Worm (Caenorhabditis elegans) whole organism, young adult: ENCODE data around the gene C54H2.4.

ENCODE experiments used
- B0019.2 ChIP-seq: fragments of 200-800 bp; sonication (Bioruptor generic); conservative IDR thresholded peaks from 2 replicates; pipeline ENCODE4 v1.3.6; 2022; ENCODE audit warnings: missing genetic modification reagents, missing genetic modification characterization, missing compliant biosample characterization
- C06A6.2 ChIP-seq: fragments of 200-800 bp; sonication (Bioruptor generic); conservative IDR thresholded peaks from 2 replicates; pipeline ENCODE4 v1.3.6; 2022; ENCODE audit warnings: missing genetic modification characterization, missing compliant biosample characterization
- C17E4.6 ChIP-seq: fragments of 200-800 bp; sonication (Bioruptor generic); IDR thresholded peaks from 2 replicates; pipeline ENCODE4 v1.3.6; 2022; ENCODE audit warnings: missing genetic modification reagents, missing genetic modification characterization, missing compliant biosample characterization
- F39B2.1 ChIP-seq: fragments of 200-800 bp; sonication (Bioruptor generic); IDR thresholded peaks from 2 replicates; pipeline ENCODE4 v1.3.6; 2022; ENCODE audit warnings: missing genetic modification reagents, missing genetic modification characterization, missing compliant biosample characterization
- F52B5.7 ChIP-seq: sonication (generic microtip); optimal IDR thresholded peaks from 2 replicates; lab custom pipeline; 2016; ENCODE audit warnings: mild to moderate bottlenecking, missing genetic modification characterization, missing compliant biosample characterization
- F57A8.1 ChIP-seq: fragments of 200-800 bp; sonication (Bioruptor generic); optimal IDR thresholded peaks from 2 replicates; lab custom pipeline; 2018; ENCODE audit warnings: mild to moderate bottlenecking, missing genetic modification characterization, moderate library complexity, missing compliant biosample characterization
- T07F8.4 ChIP-seq: sonication (generic microtip); optimal IDR thresholded peaks from 2 replicates; lab custom pipeline; 2016; ENCODE audit warnings: mild to moderate bottlenecking, missing genetic modification characterization, moderate library complexity, missing compliant biosample characterization
- Y53F4B.3 ChIP-seq: fragments of 200-800 bp; sonication (Bioruptor generic); IDR thresholded peaks from 2 replicates; pipeline ENCODE4 v1.3.6; 2022; ENCODE audit warnings: missing genetic modification reagents, missing genetic modification characterization, missing compliant biosample characterization
- Y53G8AR.9 ChIP-seq: fragments of 200-800 bp; sonication (Bioruptor generic); conservative IDR thresholded peaks from 2 replicates; pipeline ENCODE4 v1.3.6; 2022; ENCODE audit warnings: missing genetic modification reagents, missing genetic modification characterization, missing compliant biosample characterization
- attf-3 ChIP-seq: fragments of 200-800 bp; sonication (Bioruptor generic); conservative IDR thresholded peaks from 2 replicates; pipeline ENCODE4 v1.3.6; 2022; ENCODE audit warnings: missing genetic modification reagents, missing genetic modification characterization, missing compliant biosample characterization
- attf-5 ChIP-seq: fragments of 200-800 bp; sonication (Bioruptor generic); optimal IDR thresholded peaks from 2 replicates; lab custom pipeline; 2018; ENCODE audit warnings: mild to moderate bottlenecking, missing genetic modification characterization, missing compliant biosample characterization
- bed-2 ChIP-seq: fragments of 200-800 bp; sonication (Bioruptor generic); IDR thresholded peaks from 2 replicates; pipeline ENCODE4 v1.3.6; 2022; ENCODE audit warnings: missing genetic modification reagents, missing genetic modification characterization, missing compliant biosample characterization
- die-1 ChIP-seq: sonication (generic microtip); optimal IDR thresholded peaks from 2 replicates; lab custom pipeline; 2016; ENCODE audit warnings: missing genotype, mild to moderate bottlenecking, missing genetic modification characterization, missing compliant biosample characterization
- dox-1 ChIP-seq: fragments of 200-800 bp; sonication (Bioruptor generic); IDR thresholded peaks from 2 replicates; pipeline ENCODE4 v1.3.6; 2022; ENCODE audit warnings: missing genetic modification reagents, missing genetic modification characterization, missing compliant biosample characterization
- egl-44 ChIP-seq: fragments of 200-800 bp; sonication (Bioruptor generic); IDR thresholded peaks from 2 replicates; pipeline ENCODE4 v1.3.6; 2022; ENCODE audit warnings: missing genetic modification reagents, missing genetic modification characterization, missing compliant biosample characterization
- egrh-3 ChIP-seq: fragments of 200-800 bp; sonication (Bioruptor generic); IDR thresholded peaks from 2 replicates; pipeline ENCODE4 v1.3.6; 2022; ENCODE audit warnings: missing genetic modification reagents, missing genetic modification characterization, missing compliant biosample characterization
- ekl-4 ChIP-seq: fragments of 200-800 bp; sonication (Bioruptor generic); IDR thresholded peaks from 2 replicates; pipeline ENCODE4 v1.3.6; 2022; ENCODE audit warnings: missing genetic modification reagents, missing genetic modification characterization, missing compliant biosample characterization
- fkh-3 ChIP-seq: sonication (generic microtip); optimal IDR thresholded peaks from 2 replicates; lab custom pipeline; 2016; ENCODE audit warnings: mild to moderate bottlenecking, missing genetic modification characterization, missing compliant biosample characterization
- gei-17 ChIP-seq: fragments of 200-800 bp; sonication (Bioruptor generic); optimal IDR thresholded peaks from 2 replicates; lab custom pipeline; 2018; ENCODE audit warnings: mild to moderate bottlenecking, missing genetic modification characterization, missing compliant biosample characterization
- hlh-26 ChIP-seq: fragments of 200-800 bp; sonication (Bioruptor generic); conservative IDR thresholded peaks from 2 replicates; pipeline ENCODE4 v1.3.6; 2022; ENCODE audit warnings: missing genetic modification reagents, missing genetic modification characterization, missing compliant biosample characterization
- hmg-20 ChIP-seq: fragments of 200-800 bp; sonication (Bioruptor generic); IDR thresholded peaks from 2 replicates; pipeline ENCODE4 v1.3.6; 2022; ENCODE audit warnings: missing genetic modification reagents, missing genetic modification characterization, missing compliant biosample characterization
- lag-1 ChIP-seq: fragments of 200-800 bp; sonication (Bioruptor generic); IDR thresholded peaks from 2 replicates; pipeline ENCODE4 v1.3.6; 2022; ENCODE audit warnings: missing genetic modification reagents, missing genetic modification characterization, missing compliant biosample characterization
- let-526 ChIP-seq: fragments of 200-800 bp; sonication (Bioruptor generic); IDR thresholded peaks from 2 replicates; pipeline ENCODE4 v1.3.6; 2022; ENCODE audit warnings: missing genetic modification reagents, missing genetic modification characterization, missing compliant biosample characterization
- let-607 ChIP-seq, 2 experiments: fragments of 200-800 bp in 1 of 2; sonication (Bioruptor generic) in 1 of 2; sonication (generic microtip) in 1 of 2; optimal IDR thresholded peaks; 2 replicates each; lab custom pipeline; 2016 to 2018; ENCODE audit warnings: mild to moderate bottlenecking in 2 of 2, missing compliant biosample characterization in 2 of 2, missing genetic modification characterization in 2 of 2, moderate library complexity in 2 of 2, missing genotype in 1 of 2
- lin-35 ChIP-seq, 3 experiments: fragments of 150-350 bp in 2 of 3; sonication (generic microtip) in 1 of 3; optimal IDR thresholded peaks; 2 replicates each; lab custom pipeline; 2014 to 2018; ENCODE audit warnings: missing biosample characterization in 3 of 3, missing genetic modification characterization in 3 of 3, missing genetic modification reagents in 3 of 3
- lin-54 ChIP-seq: fragments of 200-800 bp; sonication (Bioruptor generic); optimal IDR thresholded peaks from 2 replicates; lab custom pipeline; 2018; ENCODE audit warnings: mild to moderate bottlenecking, missing genetic modification characterization, missing compliant biosample characterization
- lsy-27 ChIP-seq: sonication (generic microtip); optimal IDR thresholded peaks from 2 replicates; lab custom pipeline; 2017; ENCODE audit warnings: missing genetic modification characterization, mild to moderate bottlenecking, missing compliant biosample characterization, antibody characterized with exemption, missing genotype, borderline replicate concordance; ENCODE audit not compliant: insufficient read depth
- mel-28 ChIP-seq: sonication (generic microtip); optimal IDR thresholded peaks from 2 replicates; lab custom pipeline; 2016; ENCODE audit warnings: borderline replicate concordance, mild to moderate bottlenecking, missing genetic modification characterization, missing compliant biosample characterization
- mxl-1 ChIP-seq: sonication (generic microtip); optimal IDR thresholded peaks from 2 replicates; lab custom pipeline; 2016; ENCODE audit warnings: missing genetic modification characterization, missing compliant biosample characterization
- nfya-1 ChIP-seq: sonication (generic microtip); optimal IDR thresholded peaks from 2 replicates; lab custom pipeline; 2017; ENCODE audit warnings: antibody characterized with exemption, missing compliant biosample characterization, missing genetic modification characterization, borderline replicate concordance; ENCODE audit not compliant: insufficient read depth
- nhr-90 ChIP-seq: sonication (generic microtip); optimal IDR thresholded peaks from 2 replicates; lab custom pipeline; 2016; ENCODE audit warnings: missing genotype, mild to moderate bottlenecking, missing genetic modification characterization, missing compliant biosample characterization
- rec-8 ChIP-seq, 2 experiments: sonication (generic microtip); optimal IDR thresholded peaks; 2 replicates each; lab custom pipeline; 2016; ENCODE audit warnings: mild to moderate bottlenecking in 2 of 2, missing genetic modification characterization in 2 of 2, missing genetic modification reagents in 2 of 2, missing genotype in 2 of 2, missing biosample characterization in 1 of 2, missing compliant biosample characterization in 1 of 2, moderate library complexity in 1 of 2
- sdz-38 ChIP-seq: sonication (generic microtip); optimal IDR thresholded peaks from 2 replicates; lab custom pipeline; 2016; ENCODE audit warnings: missing genotype, missing genetic modification characterization, missing compliant biosample characterization
- sea-2 ChIP-seq: fragments of 200-800 bp; sonication (Bioruptor generic); IDR thresholded peaks from 2 replicates; pipeline ENCODE4 v1.3.6; 2022; ENCODE audit warnings: missing genetic modification characterization, missing compliant biosample characterization
- snpc-4 ChIP-seq, 5 experiments: fragments of 150-350 bp in 1 of 5; sonication (generic microtip) in 4 of 5; optimal IDR thresholded peaks; 2 replicates each; lab custom pipeline; 2014 to 2018; ENCODE audit warnings: missing genetic modification characterization in 5 of 5, missing biosample characterization in 3 of 5, antibody characterized with exemption in 2 of 5, mild to moderate bottlenecking in 2 of 5, missing compliant biosample characterization in 2 of 5, missing genotype in 2 of 5, moderate library complexity in 2 of 5, missing genetic modification reagents in 1 of 5
- tbx-9 ChIP-seq: sonication (generic microtip); optimal IDR thresholded peaks from 2 replicates; lab custom pipeline; 2016; ENCODE audit warnings: borderline replicate concordance, missing genetic modification characterization, inconsistent platforms, missing compliant biosample characterization
- tlf-1 ChIP-seq: fragments of 200-800 bp; sonication (Bioruptor generic); optimal IDR thresholded peaks from 2 replicates; lab custom pipeline; 2018; ENCODE audit warnings: mild to moderate bottlenecking, missing genetic modification characterization, missing compliant biosample characterization
- xnd-1 ChIP-seq: sonication (generic microtip); optimal IDR thresholded peaks from 2 replicates; lab custom pipeline; 2016; ENCODE audit warnings: missing genotype, missing genetic modification reagents, missing genetic modification characterization, missing compliant biosample characterization
- zfh-2 ChIP-seq: fragments of 200-800 bp; sonication (Bioruptor generic); conservative IDR thresholded peaks from 2 replicates; pipeline ENCODE4 v1.3.6; 2022; ENCODE audit warnings: missing genetic modification reagents, missing genetic modification characterization, missing compliant biosample characterization
- ztf-28 ChIP-seq: fragments of 200-800 bp; sonication (Bioruptor generic); IDR thresholded peaks from 2 replicates; pipeline ENCODE4 v1.3.6; 2022; ENCODE audit warnings: missing genetic modification reagents, missing genetic modification characterization, missing compliant biosample characterization
- ztf-3 ChIP-seq: fragments of 200-800 bp; sonication (Bioruptor generic); optimal IDR thresholded peaks from 2 replicates; lab custom pipeline; 2018; ENCODE audit warnings: mild to moderate bottlenecking, missing genetic modification characterization, missing compliant biosample characterization

C54H2.4 gene

DNA sequence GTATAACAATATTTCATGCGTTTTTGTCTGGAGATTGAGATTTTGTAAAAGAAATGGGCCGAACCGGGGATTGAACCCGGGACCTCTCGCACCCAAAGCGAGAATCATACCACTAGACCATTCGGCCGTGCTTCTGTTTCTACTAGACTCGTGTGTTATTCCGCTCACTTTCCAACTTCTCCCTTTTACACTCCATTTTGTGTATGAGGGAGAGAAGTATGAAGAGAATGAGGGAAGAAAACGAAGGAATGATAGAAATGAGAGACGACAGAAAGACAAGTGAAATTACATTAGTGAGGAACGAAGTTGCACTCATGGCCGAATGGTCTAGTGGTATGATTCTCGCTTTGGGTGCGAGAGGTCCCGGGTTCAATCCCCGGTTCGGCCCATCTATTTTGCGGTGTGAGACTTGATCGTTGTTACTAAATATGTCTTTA lies 30.6 kb upstream of the C54H2.4 start (continued):
- TF ChIP-seq attf-5 (GFP tag; lab: Kevin White, UChicago): peak; percentile 69
- no peak for TF ChIP-seq lsy-27 (tag; lab: Kevin White, UChicago)
- no peak for TF ChIP-seq Y53G8AR.9
- TF ChIP-seq F39B2.1: no peak
- peak; percentile 88 for TF ChIP-seq die-1 (tag; lab: Kevin White, UChicago)
- peak; percentile 53; the same call in 1 of the 2 replicates for TF ChIP-seq attf-3 (GFP tag; lab: Robert Waterston, UW)
- TF ChIP-seq gei-17 (GFP tag; lab: Kevin White, UChicago): peak; percentile 85
- no peak for TF ChIP-seq zfh-2 (GFP tag; lab: Robert Waterston, UW)
- peak; percentile 86 for TF ChIP-seq F57A8.1 (GFP tag; lab: Kevin White, UChicago)
- peak; percentile 68; the same call in 1 of the 2 replicates for TF ChIP-seq sea-2 (GFP tag; lab: Robert Waterston, UW)
- TF ChIP-seq tbx-9: no peak
- no peak for TF ChIP-seq ztf-3 (GFP tag; lab: Kevin White, UChicago)
- peak; percentile 73 for TF ChIP-seq mxl-1 (tag; lab: Kevin White, UChicago)
- TF ChIP-seq B0019.2 (GFP tag; lab: Robert Waterston, UW): no peak
- peak; percentile 66 for TF ChIP-seq lin-54 (GFP tag; lab: Kevin White, UChicago)
- TF ChIP-seq sdz-38 (tag; lab: Kevin White, UChicago): no peak
- peak; percentile 32 for TF ChIP-seq mel-28 (tag; lab: Kevin White, UChicago)
- no peak for TF ChIP-seq Y53F4B.3
- peak; percentile 60 to 75 for TF ChIP-seq let-607 (tag; optimal IDR thresholded peaks at IDR 0.05; lab: Kevin White, UChicago)
- TF ChIP-seq tlf-1 (GFP tag; lab: Kevin White, UChicago): peak; percentile 68
- TF ChIP-seq snpc-4 (GFP tag; optimal IDR thresholded peaks at IDR 0.05; lab: Kevin White, UChicago): peak; percentile 73
- TF ChIP-seq snpc-4 (tag; optimal IDR thresholded peaks at IDR 0.05; lab: Kevin White, UChicago): peak; percentile 11 to 83 (median 78)
- peak; percentile 57 for TF ChIP-seq egrh-3
- TF ChIP-seq egl-44 (GFP tag; lab: Robert Waterston, UW): peak; percentile 89
- TF ChIP-seq nfya-1: no peak
- TF ChIP-seq C17E4.6 (GFP tag; lab: Robert Waterston, UW): peak; percentile 56; the same call in 1 of the 2 replicates
- TF ChIP-seq C06A6.2 (GFP tag; lab: Robert Waterston, UW): peak; percentile 61; the same call in 1 of the 2 replicates
- 0 out of 2 replicates have a peak, but pooled peaks have one; percentile 67 for TF ChIP-seq ztf-28 (GFP tag; lab: Robert Waterston, UW)
- peak; percentile 58 for TF ChIP-seq fkh-3 (tag; lab: Kevin White, UChicago)
- peak; percentile 70 for TF ChIP-seq hmg-20 (GFP tag; lab: Robert Waterston, UW)
- peak; percentile 62; the same call in 1 of the 2 replicates for TF ChIP-seq ekl-4 (GFP tag; lab: Robert Waterston, UW)
- peak; percentile 0 to 85 (median 51) for TF ChIP-seq lin-35 (GFP tag; optimal IDR thresholded peaks at IDR 0.05; lab: Kevin White, UChicago)
- TF ChIP-seq xnd-1 (tag; lab: Kevin White, UChicago): no peak
- TF ChIP-seq F52B5.7: peak; percentile 86
- TF ChIP-seq lag-1 (GFP tag; lab: Robert Waterston, UW): no peak
- TF ChIP-seq nhr-90: peak; percentile 93
- TF ChIP-seq hlh-26: no peak
- peak; percentile 89 for TF ChIP-seq dox-1 (GFP tag; lab: Robert Waterston, UW)
- TF ChIP-seq T07F8.4 (tag; lab: Kevin White, UChicago): peak; percentile 84
- peak; percentile 79 to 89 for TF ChIP-seq rec-8 (tag; optimal IDR thresholded peaks at IDR 0.05; lab: Kevin White, UChicago)
- peak; percentile 83; the same call in 1 of the 2 replicates for TF ChIP-seq let-526
- TF ChIP-seq bed-2 (GFP tag; lab: Robert Waterston, UW): peak; percentile 55; the same call in 1 of the 2 replicates
